Fruit fly (Drosophila melanogaster): ENCODE results near the gene CG6974.

DNA sequence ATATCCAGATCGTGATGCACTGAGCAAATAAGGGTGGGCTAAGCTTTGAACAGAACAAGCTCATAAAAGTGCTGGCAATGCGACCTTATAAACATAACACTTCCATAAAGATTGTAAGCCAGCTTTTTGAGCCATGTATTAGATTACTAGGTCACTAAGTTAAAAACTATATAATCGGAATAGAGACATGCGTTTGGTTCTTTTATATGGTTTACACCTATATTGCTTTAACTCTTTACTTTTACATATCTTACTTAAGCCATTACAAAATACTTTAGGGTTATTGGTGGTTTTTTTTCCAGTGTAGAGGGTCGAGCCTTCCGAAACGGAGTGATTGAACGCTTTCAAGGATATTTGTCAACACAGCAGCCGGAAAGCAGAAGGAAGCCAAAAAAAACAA lies 13.3 kb upstream of the CG6974 start:
- TF ChIP-seq pan (optimal IDR thresholded peaks at IDR 0.05) (no peak), psq (optimal IDR thresholded peaks at IDR 0.05) (no peak), EcR (GFP tag; optimal IDR thresholded peaks at IDR 0.05) (no peak), usp (GFP tag; optimal IDR thresholded peaks at IDR 0.05) (no peak), CG8478 (optimal IDR thresholded peaks at IDR 0.05) (no peak)

Measured in whole organism.